Fruit fly (Drosophila melanogaster) whole organism, embryonic: ENCODE data around the gene Tis11.

Experiments
- Atf6 ChIP-seq: fragments of 200-800 bp; sonication (Bioruptor generic); IDR thresholded peaks from 2 replicates; pipeline ENCODE4 v1.3.6; 2022; ENCODE audit warnings: missing biosample characterization, missing genetic modification characterization
- Bgb ChIP-seq: fragments of 200-800 bp; sonication (Bioruptor generic); IDR thresholded peaks from 2 replicates; pipeline ENCODE4 v1.3.6; 2022; ENCODE audit warnings: missing biosample characterization, missing genetic modification characterization; ENCODE audit not compliant: partially characterized antibody
- CG10209 ChIP-seq: fragments of 200-800 bp; sonication (Bioruptor generic); optimal IDR thresholded peaks from 3 replicates; lab custom pipeline; 2017; ENCODE audit warnings: missing biosample characterization, mild to moderate bottlenecking, missing genetic modification characterization, missing genetic modification reagents
- CG10267 ChIP-seq: fragments of 200-800 bp; sonication (Bioruptor generic); optimal IDR thresholded peaks from 2 replicates; lab custom pipeline; 2018; ENCODE audit warnings: missing biosample characterization, mild to moderate bottlenecking, missing genetic modification characterization, moderate library complexity
- CG10462 ChIP-seq: fragments of 200-800 bp; sonication (Bioruptor generic); optimal IDR thresholded peaks from 2 replicates; lab custom pipeline; 2016; ENCODE audit warnings: missing biosample characterization, missing genetic modification characterization
- CG12071 ChIP-seq: fragments of 200-800 bp; sonication (Bioruptor generic); optimal IDR thresholded peaks from 3 replicates; lab custom pipeline; 2018; ENCODE audit warnings: missing biosample characterization, mild to moderate bottlenecking, missing genetic modification characterization
- CG14441 ChIP-seq: fragments of 200-800 bp; sonication (Bioruptor generic); IDR thresholded peaks from 2 replicates; pipeline ENCODE4 v1.3.6; 2022; ENCODE audit warnings: missing biosample characterization, missing genetic modification characterization
- CG1647 ChIP-seq: fragments of 200-800 bp; sonication (Bioruptor generic); optimal IDR thresholded peaks from 3 replicates; lab custom pipeline; 2016; ENCODE audit warnings: missing biosample characterization, missing genetic modification characterization
- CG16815 ChIP-seq: fragments of 200-800 bp; sonication (Bioruptor generic); optimal IDR thresholded peaks from 3 replicates; lab custom pipeline; 2017; ENCODE audit warnings: missing biosample characterization, mild to moderate bottlenecking, missing genetic modification characterization
- CG17186 ChIP-seq: fragments of 200-800 bp; sonication (Bioruptor generic); optimal IDR thresholded peaks from 3 replicates; lab custom pipeline; 2017; ENCODE audit warnings: missing biosample characterization, missing genetic modification reagents, missing genetic modification characterization
- CG1792 ChIP-seq: fragments of 200-800 bp; sonication (Bioruptor generic); optimal IDR thresholded peaks from 2 replicates; lab custom pipeline; 2016; ENCODE audit warnings: missing biosample characterization, missing genetic modification characterization
- CG2116 ChIP-seq: fragments of 200-800 bp; sonication (Bioruptor generic); optimal IDR thresholded peaks from 3 replicates; lab custom pipeline; 2018; ENCODE audit warnings: missing biosample characterization, mild to moderate bottlenecking, missing genetic modification characterization
- CG2678 ChIP-seq: fragments of 200-800 bp; sonication (Bioruptor generic); optimal IDR thresholded peaks from 3 replicates; lab custom pipeline; 2019; ENCODE audit warnings: missing biosample characterization, mild to moderate bottlenecking, missing genetic modification characterization, moderate library complexity
- CG3065 ChIP-seq: fragments of 200-800 bp; sonication (Bioruptor generic); optimal IDR thresholded peaks from 2 replicates; lab custom pipeline; 2016; ENCODE audit warnings: missing biosample characterization, missing genetic modification characterization
- CG31224 ChIP-seq: fragments of 200-800 bp; sonication (Bioruptor generic); IDR thresholded peaks from 2 replicates; pipeline ENCODE4 v1.3.6; 2022; ENCODE audit warnings: missing biosample characterization, missing genetic modification characterization
- CG3407 ChIP-seq: fragments of 200-800 bp; sonication (Bioruptor generic); optimal IDR thresholded peaks from 2 replicates; lab custom pipeline; 2018; ENCODE audit warnings: missing biosample characterization, mild to moderate bottlenecking, missing genetic modification characterization
- CG34422 ChIP-seq: fragments of 200-800 bp; sonication (Bioruptor generic); IDR thresholded peaks from 3 replicates; pipeline ENCODE4 v1.3.6; 2022; ENCODE audit warnings: missing biosample characterization, missing genetic modification characterization
- CG4617 ChIP-seq: fragments of 200-800 bp; sonication (Bioruptor generic); optimal IDR thresholded peaks from 3 replicates; lab custom pipeline; 2016; ENCODE audit warnings: missing biosample characterization, missing genetic modification characterization, borderline replicate concordance
- CG6254 ChIP-seq: fragments of 200-800 bp; sonication (Bioruptor generic); optimal IDR thresholded peaks from 3 replicates; lab custom pipeline; 2017; ENCODE audit warnings: mild to moderate bottlenecking, missing biosample characterization, missing genetic modification reagents, missing genetic modification characterization
- CG6854 ChIP-seq: fragments of 200-800 bp; sonication (Bioruptor generic); optimal IDR thresholded peaks from 3 replicates; lab custom pipeline; 2017; ENCODE audit warnings: missing biosample characterization, mild to moderate bottlenecking, missing genetic modification characterization
- CG7372 ChIP-seq: fragments of 200-800 bp; sonication (Bioruptor generic); IDR thresholded peaks from 2 replicates; pipeline ENCODE4 v1.3.6; 2022; ENCODE audit warnings: missing biosample characterization, missing genetic modification characterization
- CG7786 ChIP-seq: fragments of 200-800 bp; sonication (Bioruptor generic); optimal IDR thresholded peaks from 2 replicates; lab custom pipeline; 2016; ENCODE audit warnings: missing biosample characterization, missing genetic modification characterization
- CG9437 ChIP-seq: fragments of 200-800 bp; sonication (Bioruptor generic); optimal IDR thresholded peaks from 2 replicates; lab custom pipeline; 2018; ENCODE audit warnings: missing biosample characterization, mild to moderate bottlenecking, missing genetic modification characterization
- D19B ChIP-seq: fragments of 200-800 bp; sonication (Bioruptor generic); optimal IDR thresholded peaks from 2 replicates; lab custom pipeline; 2017; ENCODE audit warnings: missing biosample characterization, mild to moderate bottlenecking, missing genetic modification characterization
- ERR ChIP-seq: fragments of 200-800 bp; sonication (Bioruptor generic); optimal IDR thresholded peaks from 2 replicates; lab custom pipeline; 2016; ENCODE audit warnings: missing biosample characterization, missing genetic modification characterization
- Elba2 ChIP-seq: fragments of 200-800 bp; sonication (Bioruptor generic); optimal IDR thresholded peaks from 3 replicates; lab custom pipeline; 2016; ENCODE audit warnings: missing biosample characterization, missing genetic modification characterization
- Lhr ChIP-seq: fragments of 200-800 bp; sonication (Bioruptor generic); optimal IDR thresholded peaks from 3 replicates; lab custom pipeline; 2017; ENCODE audit warnings: mild to moderate bottlenecking, missing biosample characterization, missing genetic modification reagents, missing genetic modification characterization
- MBD-R2 ChIP-seq: fragments of 200-800 bp; sonication (Bioruptor generic); IDR thresholded peaks from 2 replicates; pipeline ENCODE4 v1.3.6; 2022; ENCODE audit warnings: missing biosample characterization, missing genetic modification characterization
- Mad ChIP-seq: fragments of 200-800 bp; sonication (Bioruptor generic); optimal IDR thresholded peaks from 2 replicates; lab custom pipeline; 2016; ENCODE audit warnings: missing biosample characterization, missing genetic modification characterization
- Myb ChIP-seq: fragments of 200-800 bp; sonication (Bioruptor generic); optimal IDR thresholded peaks from 2 replicates; lab custom pipeline; 2016; ENCODE audit warnings: missing biosample characterization, missing genetic modification characterization
- Nf-YA ChIP-seq: fragments of 200-800 bp; sonication (Bioruptor generic); IDR thresholded peaks from 2 replicates; pipeline ENCODE4 v1.3.6; 2022; ENCODE audit warnings: missing biosample characterization, missing genetic modification characterization
- NfI ChIP-seq: fragments of 200-800 bp; sonication (Bioruptor generic); optimal IDR thresholded peaks from 3 replicates; lab custom pipeline; 2018; ENCODE audit warnings: missing biosample characterization, mild to moderate bottlenecking, missing genetic modification characterization, moderate library complexity
- Optix ChIP-seq: fragments of 200-800 bp; sonication (Bioruptor generic); IDR thresholded peaks from 3 replicates; pipeline ENCODE4 v1.3.6; 2022; ENCODE audit warnings: missing biosample characterization, missing genetic modification characterization
- Ravus ChIP-seq: fragments of 200-800 bp; sonication (Bioruptor generic); IDR thresholded peaks from 2 replicates; pipeline ENCODE4 v1.3.6; 2022; ENCODE audit warnings: missing biosample characterization, missing genetic modification characterization
- aop ChIP-seq: fragments of 200-800 bp; sonication (Bioruptor generic); IDR thresholded peaks from 2 replicates; pipeline ENCODE4 v1.3.6; 2022; ENCODE audit warnings: missing biosample characterization, missing genetic modification characterization
- dati ChIP-seq: fragments of 200-800 bp; sonication (Bioruptor generic); IDR thresholded peaks from 2 replicates; pipeline ENCODE4 v1.3.6; 2022; ENCODE audit warnings: missing biosample characterization, missing genetic modification characterization
- emc ChIP-seq: fragments of 200-800 bp; sonication (Bioruptor generic); optimal IDR thresholded peaks from 2 replicates; lab custom pipeline; 2016; ENCODE audit warnings: missing biosample characterization, missing genetic modification characterization
- h ChIP-seq: fragments of >200 bp; optimal IDR thresholded peaks from 2 replicates; lab custom pipeline; 2017
- insv ChIP-seq, 2 experiments: fragments of 200-800 bp; sonication (Bioruptor generic); optimal IDR thresholded peaks; 3 replicates each; lab custom pipeline; 2016 to 2018; ENCODE audit warnings: missing biosample characterization in 2 of 2, missing genetic modification characterization in 2 of 2
- jumu ChIP-seq: fragments of 200-800 bp; sonication (Bioruptor generic); optimal IDR thresholded peaks from 3 replicates; lab custom pipeline; 2016; ENCODE audit warnings: missing biosample characterization, missing genetic modification characterization
- kni ChIP-seq: fragments of 200-800 bp; sonication (Bioruptor generic); optimal IDR thresholded peaks from 3 replicates; lab custom pipeline; 2017; ENCODE audit warnings: mild to moderate bottlenecking, missing biosample characterization, missing genetic modification reagents, missing genetic modification characterization
- lov ChIP-seq, 2 experiments: fragments of 200-800 bp in 1 of 2; fragments of >200 bp in 1 of 2; sonication (Bioruptor generic) in 1 of 2; IDR thresholded peaks in 1 of 2; optimal IDR thresholded peaks in 1 of 2; 2 replicates in 1 of 2; 3 replicates in 1 of 2; pipeline versions ENCODE4 v1.3.6 to Lab custom; 2017 to 2022; ENCODE audit warnings: missing biosample characterization in 1 of 2, missing genetic modification characterization in 1 of 2
- mam ChIP-seq: fragments of 200-800 bp; sonication (Bioruptor generic); optimal IDR thresholded peaks from 3 replicates; lab custom pipeline; 2016; ENCODE audit warnings: missing biosample characterization, missing genetic modification characterization
- sc ChIP-seq, 3 experiments: fragments of >200 bp in 2 of 3; fragments of 200-800 bp in 1 of 3; sonication (Bioruptor generic) in 1 of 3; optimal IDR thresholded peaks; 2 replicates in 2 of 3; 3 replicates in 1 of 3; lab custom pipeline; 2017; ENCODE audit warnings: mild to moderate bottlenecking in 1 of 3, missing biosample characterization in 1 of 3, missing genetic modification characterization in 1 of 3, missing genetic modification reagents in 1 of 3
- scrt ChIP-seq: fragments of 200-800 bp; sonication (Bioruptor generic); optimal IDR thresholded peaks from 2 replicates; lab custom pipeline; 2018; ENCODE audit warnings: missing biosample characterization, mild to moderate bottlenecking, missing genetic modification characterization, moderate library complexity
- tgo ChIP-seq: fragments of 200-800 bp; sonication (Bioruptor generic); IDR thresholded peaks from 3 replicates; pipeline ENCODE4 v1.3.6; 2022; ENCODE audit warnings: missing biosample characterization, missing genetic modification characterization
- toy ChIP-seq: fragments of 200-800 bp; sonication (Bioruptor generic); IDR thresholded peaks from 2 replicates; pipeline ENCODE4 v1.3.6; 2022; ENCODE audit warnings: missing biosample characterization, missing genetic modification characterization
- twi ChIP-seq: fragments of 200-800 bp; optimal IDR thresholded peaks from 2 replicates; lab custom pipeline; 2019; ENCODE audit warnings: missing biosample characterization, mild to moderate bottlenecking, missing genetic modification characterization, moderate library complexity
- zen ChIP-seq: fragments of 200-800 bp; sonication (Bioruptor generic); optimal IDR thresholded peaks from 3 replicates; lab custom pipeline; 2018; ENCODE audit warnings: missing biosample characterization, mild to moderate bottlenecking, missing genetic modification characterization, moderate library complexity

Tis11 gene

dm6 chrX:12665112-12665795 lies 6.0 kb downstream of the Tis11 start (continued):
- TF ChIP-seq D19B (peak; percentile 75), Bgb (GFP tag; lab: Robert Waterston, UW) (peak; percentile 39; the same call in 1 of the 2 replicates), scrt (GFP tag; lab: Kevin White, UChicago) (peak; percentile 78), twi (tag; lab: Kevin White, UChicago) (peak; percentile 72), Elba2 (GFP tag; lab: Kevin White, UChicago) (no peak), CG34422 (GFP tag; lab: Robert Waterston, UW) (peak; percentile 92), CG6854 (GFP tag; lab: Kevin White, UChicago) (peak; percentile 70), Optix (GFP tag; lab: Robert Waterston, UW) (peak; percentile 84), CG17186 (GFP tag; lab: Kevin White, UChicago) (peak; percentile 27), mam (peak; percentile 65), CG2116 (GFP tag; lab: Kevin White, UChicago) (peak; percentile 56), CG3065 (GFP tag; lab: Kevin White, UChicago) (peak; percentile 56), dati (peak; percentile 82), CG2678 (tag; lab: Kevin White, UChicago) (peak; percentile 92), CG4617 (GFP tag; lab: Kevin White, UChicago) (peak; percentile 49), Ravus (peak; percentile 71; the same call in 1 of the 2 replicates), CG1647 (GFP tag; lab: Kevin White, UChicago) (peak; percentile 34), h (no peak), Mad (GFP tag; lab: Kevin White, UChicago) (peak; percentile 50), CG10462 (peak; percentile 74), CG16815 (GFP tag; lab: Kevin White, UChicago) (peak; percentile 89), emc (no peak), Lhr (GFP tag; lab: Kevin White, UChicago) (peak; percentile 79), toy (GFP tag; lab: Robert Waterston, UW) (0 out of 2 replicates have a peak, but pooled peaks have one; percentile 45), CG1792 (GFP tag; lab: Kevin White, UChicago) (peak; percentile 57), MBD-R2 (GFP tag; lab: Robert Waterston, UW) (peak; percentile 80), kni (GFP tag; lab: Kevin White, UChicago) (peak; percentile 66), CG6254 (peak; percentile 75), Atf6 (GFP tag; lab: Robert Waterston, UW) (peak; percentile 88), jumu (peak; percentile 37), CG7372 (GFP tag; lab: Robert Waterston, UW) (peak; percentile 89), CG9437 (GFP tag; lab: Kevin White, UChicago) (peak; percentile 84), CG31224 (GFP tag; lab: Robert Waterston, UW) (peak; percentile 81), ERR (GFP tag; lab: Kevin White, UChicago) (no peak), CG10209 (GFP tag; lab: Kevin White, UChicago) (peak; percentile 88), CG7786 (GFP tag; lab: Kevin White, UChicago) (peak; percentile 48), Nf-YA (GFP tag; lab: Robert Waterston, UW) (peak; percentile 73), sc (optimal IDR thresholded peaks at IDR 0.05; lab: Kevin White, UChicago) (no peak), sc (GFP tag; optimal IDR thresholded peaks at IDR 0.05; lab: Kevin White, UChicago) (peak; percentile 82), NfI (peak; percentile 88), Myb (peak; percentile 3), insv (GFP tag; optimal IDR thresholded peaks at IDR 0.05; lab: Kevin White, UChicago) (peak in 1 of 2 experiments; percentile 40), CG14441 (peak; percentile 92), CG10267 (peak; percentile 83), CG12071 (GFP tag; lab: Kevin White, UChicago) (peak; percentile 77), aop (GFP tag; lab: Robert Waterston, UW) (peak; percentile 57; the same call in 1 of the 2 replicates), zen (peak; percentile 74), tgo (GFP tag; lab: Robert Waterston, UW) (peak; percentile 92), lov (optimal IDR thresholded peaks at IDR 0.05; lab: Kevin White, UChicago) (no peak), lov (GFP tag; IDR thresholded peaks at IDR 0.05; lab: Robert Waterston, UW) (peak; percentile 85), CG3407 (GFP tag; lab: Kevin White, UChicago) (peak; percentile 81)
